Fruit fly (Drosophila melanogaster) whole organism, pupa: ENCODE results near the gene MsR1.

Source experiments
- CG12605 ChIP-seq: fragments of 200-800 bp; sonication (Bioruptor generic); IDR thresholded peaks from 2 replicates; pipeline ENCODE4 v1.3.6; 2022; ENCODE audit warnings: missing biosample characterization, missing genetic modification characterization
- CG34367 ChIP-seq: fragments of 200-800 bp; sonication (Bioruptor generic); optimal IDR thresholded peaks from 2 replicates; lab custom pipeline; 2018; ENCODE audit warnings: missing biosample characterization, mild to moderate bottlenecking, missing genetic modification characterization
- CG4496 ChIP-seq: fragments of 200-800 bp; sonication (Bioruptor generic); IDR thresholded peaks from 3 replicates; pipeline ENCODE4 v1.3.6; 2022; ENCODE audit warnings: missing biosample characterization, missing genetic modification characterization
- CG8159 ChIP-seq: fragments of 200-800 bp; sonication (Bioruptor generic); optimal IDR thresholded peaks from 3 replicates; lab custom pipeline; 2018; ENCODE audit warnings: missing biosample characterization, mild to moderate bottlenecking, missing genetic modification characterization, moderate library complexity
- CG9948 ChIP-seq: fragments of 200-800 bp; sonication (Bioruptor generic); optimal IDR thresholded peaks from 2 replicates; lab custom pipeline; 2018; ENCODE audit warnings: missing biosample characterization, mild to moderate bottlenecking, missing genetic modification characterization, moderate library complexity
- Ets98B ChIP-seq: fragments of 200-800 bp; sonication (Bioruptor generic); IDR thresholded peaks from 2 replicates; pipeline ENCODE4 v1.3.6; 2022; ENCODE audit warnings: missing biosample characterization, missing genetic modification characterization
- Pif1B ChIP-seq: fragments of 200-800 bp; sonication (Bioruptor generic); optimal IDR thresholded peaks from 3 replicates; lab custom pipeline; 2016; ENCODE audit warnings: missing biosample characterization, missing genetic modification characterization
- Snoo ChIP-seq: fragments of 200-800 bp; sonication (Bioruptor generic); optimal IDR thresholded peaks from 3 replicates; lab custom pipeline; 2017; ENCODE audit warnings: missing biosample characterization, mild to moderate bottlenecking, missing genetic modification characterization, inconsistent platforms
- fd96Ca ChIP-seq: fragments of 200-800 bp; sonication (Bioruptor generic); IDR thresholded peaks from 3 replicates; pipeline ENCODE4 v1.3.6; 2022; ENCODE audit warnings: missing biosample characterization, missing genetic modification characterization
- gl ChIP-seq: fragments of 200-800 bp; sonication (Bioruptor generic); optimal IDR thresholded peaks from 2 replicates; lab custom pipeline; 2018; ENCODE audit warnings: missing biosample characterization, mild to moderate bottlenecking, missing genetic modification characterization

dm6 chr3L:2371882-2372281 lies 49.4 kb downstream of the MsR1 start, which contains the start of the genes CG1317 and CG8993:
- no peak for TF ChIP-seq Snoo (tag; lab: Kevin White, UChicago)
- peak; percentile 29 for TF ChIP-seq CG8159 (tag; lab: Kevin White, UChicago)
- no peak for TF ChIP-seq CG12605 (GFP tag; lab: Robert Waterston, UW)
- TF ChIP-seq CG4496 (GFP tag; lab: Robert Waterston, UW) = no peak
- no peak for TF ChIP-seq Ets98B
- TF ChIP-seq Pif1B (GFP tag; lab: Kevin White, UChicago) = no peak
- no peak for TF ChIP-seq fd96Ca
- no peak for TF ChIP-seq CG9948 (tag; lab: Kevin White, UChicago)
- no peak for TF ChIP-seq CG34367 (tag; lab: Kevin White, UChicago)
- no peak for TF ChIP-seq gl (tag; lab: Kevin White, UChicago)
